Worm (Caenorhabditis elegans) whole organism, dauer: Measurements from ENCODE around the gene dsb-3.

Experiments used
- unc-62 ChIP-seq: sonication (generic microtip); optimal IDR thresholded peaks from 2 replicates; lab custom pipeline; 2017; ENCODE audit warnings: missing biosample characterization, missing genetic modification reagents, missing genetic modification characterization

Gene dsb-3

ce11 chrIV:7727258-7727657 lies 32.2 kb downstream of the dsb-3 start:
- TF ChIP-seq unc-62 (GFP tag; lab: Kevin White, UChicago) = no peak

ce11 chrIV:7726325-7726724 lies 33.1 kb downstream of the dsb-3 start, which contains the start of gene C50F7.5:
C50F7.5 (plus strand) TSS chrIV:7726719.
- no peak for TF ChIP-seq unc-62 (GFP tag; lab: Kevin White, UChicago)

ce11 chrIV:7724912-7725311 lies 34.5 kb downstream of the dsb-3 start:
- TF ChIP-seq unc-62 (GFP tag; lab: Kevin White, UChicago) = no peak

ce11 chrIV:7723555-7723954 lies 35.9 kb downstream of the dsb-3 start:
- no peak for TF ChIP-seq unc-62 (GFP tag; lab: Kevin White, UChicago)

- no peak for TF ChIP-seq unc-62 (GFP tag; lab: Kevin White, UChicago)
Measured at ce11 chrIV:7722806-7723205, 36.6 kb downstream of the dsb-3 start, which contains the start of gene C50F7.6. C50F7.6 (minus strand) TSS chrIV:7723199.

- no peak for TF ChIP-seq unc-62 (GFP tag; lab: Kevin White, UChicago)
Measured at ce11 chrIV:7717916-7718315, 41.5 kb downstream of the dsb-3 start, which contains the start of gene F33D4.6. F33D4.6 (minus strand) TSS chrIV:7718016.

ce11 chrIV:7712252-7712651 lies 47.2 kb downstream of the dsb-3 start:
- no peak for TF ChIP-seq unc-62 (GFP tag; lab: Kevin White, UChicago)

ce11 chrIV:7710824-7711223 lies 48.6 kb downstream of the dsb-3 start, which contains the start of gene nhr-8:
nhr-8 (plus strand) TSS chrIV:7710983.
- no peak for TF ChIP-seq unc-62 (GFP tag; lab: Kevin White, UChicago)

ce11 chrIV:7709701-7710100 lies 49.7 kb downstream of the dsb-3 start, which contains the start of the genes mrpl-1, emc-6 and mrps-24:
mrpl-1 (minus strand) TSS chrIV:7709701.
emc-6 (minus strand) TSS chrIV:7709736.
mrps-24 (plus strand) TSS chrIV:7710045.
- no peak for TF ChIP-seq unc-62 (GFP tag; lab: Kevin White, UChicago)
